Fruit fly (Drosophila melanogaster): ENCODE measurements around the gene zyd.

DNA sequence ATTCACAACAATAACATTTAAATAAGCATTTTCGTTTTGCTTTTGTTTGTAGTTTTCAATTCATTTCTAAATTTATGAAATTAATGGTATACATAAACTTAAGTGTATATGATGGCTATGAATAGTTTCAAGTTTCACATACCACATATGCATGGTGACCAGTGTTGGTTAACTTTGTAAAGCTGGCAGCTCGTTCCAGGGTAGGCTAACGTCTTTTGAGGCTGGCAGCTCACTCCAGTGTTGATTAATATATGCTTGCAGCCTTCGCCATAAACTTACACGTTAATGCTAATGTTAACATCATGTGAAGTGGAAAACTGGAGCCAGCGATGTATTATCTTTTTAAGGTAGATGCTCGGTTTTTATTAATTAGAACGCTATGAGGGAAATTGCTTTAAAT is 41.2 kb upstream of the zyd start:
- TF ChIP-seq cic (GFP tag; optimal IDR thresholded peaks at IDR 0.05) (no peak), toe (GFP tag; optimal IDR thresholded peaks at IDR 0.05) (no peak), CG7101 (tag; optimal IDR thresholded peaks at IDR 0.05) (no peak), kay (GFP tag; ENCODE audit: borderline replicate concordance) (no peak), tj (GFP tag; optimal IDR thresholded peaks at IDR 0.05) (no peak), CG7045 (GFP tag; optimal IDR thresholded peaks at IDR 0.05) (no peak), CG33017 (tag; optimal IDR thresholded peaks at IDR 0.05) (no peak), cnc (optimal IDR thresholded peaks at IDR 0.05) (no peak)
